Fruit fly (Drosophila melanogaster): ENCODE results near the gene Reph.

Reph gene

DNA sequence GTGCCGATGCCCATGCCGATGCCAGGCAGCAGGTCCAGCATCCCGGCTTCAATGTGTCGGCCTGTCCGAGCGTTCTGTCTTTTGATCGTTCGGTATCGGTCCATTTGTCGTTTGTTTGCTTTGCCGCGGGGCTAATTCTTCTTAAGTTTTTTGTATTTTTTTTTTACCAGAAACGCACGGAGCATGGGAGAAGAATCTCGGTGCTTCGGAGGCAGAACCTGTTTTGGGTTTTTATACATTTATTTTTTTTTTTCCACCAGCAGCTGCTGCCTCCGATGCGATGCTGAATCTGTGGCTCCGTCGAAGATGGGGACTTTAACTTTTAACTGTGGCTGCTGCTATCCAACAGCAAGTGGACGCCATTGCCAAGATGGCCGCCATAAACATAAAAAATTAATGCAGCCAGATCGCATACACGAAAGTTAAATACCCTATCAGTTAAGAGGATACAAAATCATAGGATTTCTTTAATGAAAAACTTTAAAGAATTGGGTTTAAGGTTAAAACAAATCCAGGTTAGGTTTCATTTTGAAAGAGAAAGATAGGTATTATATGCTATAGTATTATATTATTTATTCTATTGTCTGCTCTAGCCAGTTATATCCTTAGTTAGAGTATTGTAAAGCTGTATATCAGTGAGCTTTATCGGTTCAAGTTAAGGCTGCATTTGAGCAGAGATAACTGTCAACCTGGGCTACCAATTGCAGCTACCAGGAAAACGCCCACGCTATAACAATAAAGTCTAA lies 22.0 kb upstream of the Reph start:
- TF ChIP-seq Hr96 (GFP tag; optimal IDR thresholded peaks at IDR 0.05): no peak
- no peak for TF ChIP-seq CG12768 (GFP tag; optimal IDR thresholded peaks at IDR 0.05)
- no peak for TF ChIP-seq tj (GFP tag; optimal IDR thresholded peaks at IDR 0.05)
- TF ChIP-seq cnc (optimal IDR thresholded peaks at IDR 0.05): no peak
- TF ChIP-seq Clk (GFP tag; optimal IDR thresholded peaks at IDR 0.05): no peak
- TF ChIP-seq kay (GFP tag; ENCODE audit: borderline replicate concordance): no peak
- TF ChIP-seq Mnt (GFP tag; optimal IDR thresholded peaks at IDR 0.05): no peak
- no peak for TF ChIP-seq CG7045 (GFP tag; optimal IDR thresholded peaks at IDR 0.05)
- TF ChIP-seq bab1 (GFP tag; optimal IDR thresholded peaks at IDR 0.05): no peak
- TF ChIP-seq CG5204 (GFP tag; optimal IDR thresholded peaks at IDR 0.05): no peak
- no peak for TF ChIP-seq CG11617 (GFP tag; optimal IDR thresholded peaks at IDR 0.05)
- no peak for TF ChIP-seq toe (GFP tag; optimal IDR thresholded peaks at IDR 0.05)
- no peak for TF ChIP-seq CG14711 (tag; optimal IDR thresholded peaks at IDR 0.05)
- TF ChIP-seq pad (GFP tag; optimal IDR thresholded peaks at IDR 0.05): no peak

DNA sequence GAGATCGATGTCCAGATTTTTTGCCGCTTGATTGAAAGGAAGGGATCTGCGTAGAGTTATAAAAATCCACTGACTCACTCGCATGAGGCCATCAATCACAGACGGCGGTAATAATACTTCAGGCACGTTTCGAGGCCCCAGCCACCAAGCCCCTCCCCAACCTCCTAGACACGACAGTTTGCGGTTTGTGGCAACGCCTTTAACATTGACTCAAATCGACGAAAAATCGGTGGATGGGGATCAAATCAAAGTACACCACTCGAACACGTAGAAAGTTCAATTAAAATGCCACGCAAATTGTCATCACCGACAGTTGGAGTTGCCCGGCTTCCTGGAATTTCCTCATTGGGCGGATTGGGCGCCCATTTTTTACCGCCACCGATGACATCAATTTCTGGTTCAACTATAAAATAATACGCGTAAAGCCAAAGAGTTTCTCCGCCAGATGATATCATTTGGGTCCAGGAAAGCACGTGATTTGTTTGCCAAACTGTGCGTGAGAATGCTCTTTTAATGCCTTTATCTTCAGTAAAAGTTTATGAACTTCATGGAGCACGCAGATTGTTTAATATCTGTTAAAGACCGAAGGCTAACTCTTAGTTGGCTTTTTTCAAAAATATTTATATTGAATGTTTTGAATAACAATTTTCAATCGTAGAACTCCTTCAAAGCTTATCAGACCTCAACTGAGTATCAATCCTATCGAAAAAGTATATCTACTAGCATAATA lies 18.9 kb upstream of the Reph start, which contains the start of gene CG31960:
TSS of gene CG31960 (plus strand) at position 680 of the 730 bp plus-strand sequence.
- TF ChIP-seq CG12768 (GFP tag; optimal IDR thresholded peaks at IDR 0.05) (no peak), CG14711 (tag; optimal IDR thresholded peaks at IDR 0.05) (no peak), CG7045 (GFP tag; optimal IDR thresholded peaks at IDR 0.05) (no peak), CG7101 (tag; optimal IDR thresholded peaks at IDR 0.05) (no peak), Clk (GFP tag; optimal IDR thresholded peaks at IDR 0.05) (no peak), CG11617 (GFP tag; optimal IDR thresholded peaks at IDR 0.05) (no peak), CG5204 (GFP tag; optimal IDR thresholded peaks at IDR 0.05) (no peak), bab1 (GFP tag; optimal IDR thresholded peaks at IDR 0.05) (no peak), Crg-1 (GFP tag; optimal IDR thresholded peaks at IDR 0.05) (no peak), Hr96 (GFP tag; optimal IDR thresholded peaks at IDR 0.05) (no peak), tj (GFP tag; optimal IDR thresholded peaks at IDR 0.05) (no peak), ovo (GFP tag; optimal IDR thresholded peaks at IDR 0.05) (no peak), CG1620 (GFP tag; optimal IDR thresholded peaks at IDR 0.05) (no peak), pad (GFP tag; optimal IDR thresholded peaks at IDR 0.05) (no peak), CG33017 (tag; optimal IDR thresholded peaks at IDR 0.05) (no peak), toe (GFP tag; optimal IDR thresholded peaks at IDR 0.05) (no peak), Mnt (GFP tag; optimal IDR thresholded peaks at IDR 0.05) (no peak), cic (GFP tag; optimal IDR thresholded peaks at IDR 0.05) (no peak)

DNA sequence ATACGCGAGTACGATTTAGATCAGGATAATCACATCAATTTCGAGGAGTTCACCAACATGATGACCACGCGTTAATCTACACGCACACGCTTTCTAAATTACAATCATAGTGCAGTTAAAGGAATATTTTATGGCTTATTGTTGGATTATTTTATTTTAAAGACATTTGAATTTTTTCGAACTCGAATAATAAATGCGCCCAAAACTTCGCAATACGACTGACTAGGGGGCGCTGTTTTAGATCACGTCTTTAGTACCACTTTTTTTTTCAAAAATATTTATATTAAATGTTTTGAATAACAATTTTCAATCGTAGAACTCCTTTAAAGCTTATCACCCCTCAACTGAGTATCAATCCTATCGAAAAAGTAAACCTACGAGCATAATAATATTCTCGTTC lies 17.9 kb upstream of the Reph start:
- TF ChIP-seq CG12768 (GFP tag; optimal IDR thresholded peaks at IDR 0.05) (no peak), cic (GFP tag; optimal IDR thresholded peaks at IDR 0.05) (no peak), toe (GFP tag; optimal IDR thresholded peaks at IDR 0.05) (no peak), bab1 (GFP tag; optimal IDR thresholded peaks at IDR 0.05) (no peak), CG1620 (GFP tag; optimal IDR thresholded peaks at IDR 0.05) (no peak), CG14711 (tag; optimal IDR thresholded peaks at IDR 0.05) (no peak)

DNA sequence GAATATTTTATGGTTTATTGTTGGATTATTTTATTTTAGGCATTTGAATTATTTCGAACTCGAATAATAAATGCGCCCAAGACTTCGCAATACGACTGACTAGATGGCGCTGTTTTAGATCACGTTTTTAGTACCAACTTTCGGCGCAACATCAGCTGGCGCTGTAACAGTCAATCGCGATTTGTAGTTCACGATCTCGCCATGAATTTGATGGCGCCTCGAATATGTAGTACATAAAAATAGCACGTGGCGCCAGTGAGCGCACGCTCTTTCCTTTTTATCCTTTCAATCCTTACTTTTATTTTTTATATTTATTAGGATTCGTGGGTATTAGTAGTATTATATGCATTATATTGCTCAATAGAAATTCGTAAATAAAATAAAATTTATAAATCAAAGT lies 17.1 kb upstream of the Reph start:
- TF ChIP-seq cic (GFP tag; optimal IDR thresholded peaks at IDR 0.05) (no peak), tj (GFP tag; optimal IDR thresholded peaks at IDR 0.05) (no peak), CG12768 (GFP tag; optimal IDR thresholded peaks at IDR 0.05) (no peak), CG14711 (tag; optimal IDR thresholded peaks at IDR 0.05) (no peak), CG7045 (GFP tag; optimal IDR thresholded peaks at IDR 0.05) (no peak), Clk (GFP tag; optimal IDR thresholded peaks at IDR 0.05) (no peak), CG5204 (GFP tag; optimal IDR thresholded peaks at IDR 0.05) (peak; percentile 67), Crg-1 (GFP tag; optimal IDR thresholded peaks at IDR 0.05) (peak; percentile 71), toe (GFP tag; optimal IDR thresholded peaks at IDR 0.05) (peak; percentile 43), Mnt (GFP tag; optimal IDR thresholded peaks at IDR 0.05) (peak; percentile 58), ovo (GFP tag; optimal IDR thresholded peaks at IDR 0.05) (peak; percentile 65), CG33017 (tag; optimal IDR thresholded peaks at IDR 0.05) (no peak), CG11617 (GFP tag; optimal IDR thresholded peaks at IDR 0.05) (no peak), CG7101 (tag; optimal IDR thresholded peaks at IDR 0.05) (peak; percentile 73), Hr96 (GFP tag; optimal IDR thresholded peaks at IDR 0.05) (peak; percentile 55), pad (GFP tag; optimal IDR thresholded peaks at IDR 0.05) (peak; percentile 18), kay (GFP tag; ENCODE audit: borderline replicate concordance) (peak; percentile 53), CG1620 (GFP tag; optimal IDR thresholded peaks at IDR 0.05) (peak; percentile 82), cnc (optimal IDR thresholded peaks at IDR 0.05) (no peak), bab1 (GFP tag; optimal IDR thresholded peaks at IDR 0.05) (no peak)

DNA sequence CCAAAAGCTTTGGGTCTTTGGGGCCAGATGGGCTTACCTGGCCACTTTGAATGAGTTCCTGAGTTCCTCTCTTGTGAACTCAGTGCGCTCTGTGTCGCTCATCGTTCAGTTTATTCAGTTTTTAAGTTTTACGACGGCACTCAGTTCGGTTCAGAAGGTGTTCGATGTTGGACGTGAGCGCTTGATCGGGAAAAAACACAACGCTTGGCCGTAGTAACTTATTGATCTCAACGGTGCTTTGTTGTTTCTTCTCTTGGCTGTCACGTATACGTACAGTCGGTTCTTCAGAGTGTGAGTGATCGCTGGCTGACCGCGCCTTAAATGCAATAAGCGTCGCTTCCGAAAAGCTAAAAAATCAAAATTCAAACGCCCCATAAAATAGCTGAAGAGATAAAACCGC lies 16.3 kb upstream of the Reph start, which contains the start of gene bark:
TSS of gene bark (plus strand) at position 140 of the 400 bp plus-strand sequence.
- TF ChIP-seq bab1 (GFP tag; optimal IDR thresholded peaks at IDR 0.05) (peak; percentile 68), CG12768 (GFP tag; optimal IDR thresholded peaks at IDR 0.05) (peak; percentile 46), cic (GFP tag; optimal IDR thresholded peaks at IDR 0.05) (peak; percentile 65), CG1620 (GFP tag; optimal IDR thresholded peaks at IDR 0.05) (peak; percentile 13), CG33017 (tag; optimal IDR thresholded peaks at IDR 0.05) (peak; percentile 32), pad (GFP tag; optimal IDR thresholded peaks at IDR 0.05) (no peak), Crg-1 (GFP tag; optimal IDR thresholded peaks at IDR 0.05) (no peak), Mnt (GFP tag; optimal IDR thresholded peaks at IDR 0.05) (peak; percentile 45), tj (GFP tag; optimal IDR thresholded peaks at IDR 0.05) (peak; percentile 11)

DNA sequence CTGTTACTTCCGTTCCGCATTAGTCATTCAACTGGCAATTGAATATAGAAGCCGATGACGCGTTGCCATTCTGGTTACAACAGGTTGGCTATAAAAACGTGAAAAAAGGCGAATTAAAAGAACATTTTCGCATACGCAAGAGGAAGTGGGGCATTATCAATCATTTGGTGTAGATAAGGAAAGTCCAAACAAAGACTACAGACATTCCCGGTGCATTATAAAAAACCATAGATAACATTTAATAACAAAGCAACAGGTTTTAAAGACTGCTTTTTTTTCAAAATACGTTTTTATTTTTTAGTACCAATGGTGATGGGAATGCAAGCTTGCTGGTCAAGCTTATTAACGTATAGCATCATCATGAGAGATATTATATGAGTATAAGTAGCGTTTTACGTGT lies 15.2 kb upstream of the Reph start:
- TF ChIP-seq Mnt (GFP tag; optimal IDR thresholded peaks at IDR 0.05): no peak
- peak; percentile 97 for TF ChIP-seq kay (GFP tag; ENCODE audit: borderline replicate concordance)
- no peak for TF ChIP-seq CG1620 (GFP tag; optimal IDR thresholded peaks at IDR 0.05)
- peak; percentile 2 for TF ChIP-seq CG12768 (GFP tag; optimal IDR thresholded peaks at IDR 0.05)
